Worm (Caenorhabditis elegans) whole organism, young adult: Measurements from ENCODE around the gene F35D2.1.

Experiments
- B0019.2 ChIP-seq: fragments of 200-800 bp; sonication (Bioruptor generic); conservative IDR thresholded peaks from 2 replicates; pipeline ENCODE4 v1.3.6; 2022; ENCODE audit warnings: missing genetic modification reagents, missing genetic modification characterization, missing compliant biosample characterization
- K12H6.12 ChIP-seq: fragments of 200-800 bp; sonication (Bioruptor generic); optimal IDR thresholded peaks from 2 replicates; lab custom pipeline; 2018; ENCODE audit warnings: mild to moderate bottlenecking, missing genetic modification characterization, missing compliant biosample characterization
- Y53F4B.3 ChIP-seq: fragments of 200-800 bp; sonication (Bioruptor generic); IDR thresholded peaks from 2 replicates; pipeline ENCODE4 v1.3.6; 2022; ENCODE audit warnings: missing genetic modification reagents, missing genetic modification characterization, missing compliant biosample characterization
- aptf-2 ChIP-seq: fragments of 200-800 bp; sonication (Bioruptor generic); conservative IDR thresholded peaks from 2 replicates; pipeline ENCODE4 v1.3.6; 2022; ENCODE audit warnings: missing genetic modification reagents, missing genetic modification characterization, missing compliant biosample characterization
- attf-5 ChIP-seq: fragments of 200-800 bp; sonication (Bioruptor generic); optimal IDR thresholded peaks from 2 replicates; lab custom pipeline; 2018; ENCODE audit warnings: mild to moderate bottlenecking, missing genetic modification characterization, missing compliant biosample characterization
- bed-2 ChIP-seq: fragments of 200-800 bp; sonication (Bioruptor generic); IDR thresholded peaks from 2 replicates; pipeline ENCODE4 v1.3.6; 2022; ENCODE audit warnings: missing genetic modification reagents, missing genetic modification characterization, missing compliant biosample characterization
- ceh-27 ChIP-seq: fragments of 200-800 bp; sonication (Bioruptor generic); optimal IDR thresholded peaks from 2 replicates; lab custom pipeline; 2018; ENCODE audit warnings: mild to moderate bottlenecking, missing genetic modification characterization, moderate library complexity, missing compliant biosample characterization
- ceh-58 ChIP-seq: fragments of 200-800 bp; sonication (Bioruptor generic); IDR thresholded peaks from 2 replicates; pipeline ENCODE4 v1.3.6; 2022; ENCODE audit warnings: missing genetic modification characterization, missing compliant biosample characterization
- dox-1 ChIP-seq: fragments of 200-800 bp; sonication (Bioruptor generic); IDR thresholded peaks from 2 replicates; pipeline ENCODE4 v1.3.6; 2022; ENCODE audit warnings: missing genetic modification reagents, missing genetic modification characterization, missing compliant biosample characterization
- dpff-1 ChIP-seq: sonication (generic microtip); optimal IDR thresholded peaks from 2 replicates; lab custom pipeline; 2017; ENCODE audit warnings: mild to moderate bottlenecking, missing genetic modification characterization, missing compliant biosample characterization
- dpl-1 ChIP-seq: fragments of 150-350 bp; optimal IDR thresholded peaks from 2 replicates; lab custom pipeline; 2014; ENCODE audit warnings: missing biosample characterization, missing genetic modification reagents, missing genetic modification characterization
- efl-1 ChIP-seq: fragments of 150-350 bp; optimal IDR thresholded peaks from 2 replicates; lab custom pipeline; 2014; ENCODE audit warnings: missing biosample characterization, missing genetic modification reagents, missing genetic modification characterization
- gei-17 ChIP-seq: fragments of 200-800 bp; sonication (Bioruptor generic); optimal IDR thresholded peaks from 2 replicates; lab custom pipeline; 2018; ENCODE audit warnings: mild to moderate bottlenecking, missing genetic modification characterization, missing compliant biosample characterization
- lag-1 ChIP-seq: fragments of 200-800 bp; sonication (Bioruptor generic); IDR thresholded peaks from 2 replicates; pipeline ENCODE4 v1.3.6; 2022; ENCODE audit warnings: missing genetic modification reagents, missing genetic modification characterization, missing compliant biosample characterization
- let-526 ChIP-seq: fragments of 200-800 bp; sonication (Bioruptor generic); IDR thresholded peaks from 2 replicates; pipeline ENCODE4 v1.3.6; 2022; ENCODE audit warnings: missing genetic modification reagents, missing genetic modification characterization, missing compliant biosample characterization
- lin-35 ChIP-seq, 3 experiments: fragments of 150-350 bp in 2 of 3; sonication (generic microtip) in 1 of 3; optimal IDR thresholded peaks; 2 replicates each; lab custom pipeline; 2014 to 2018; ENCODE audit warnings: missing biosample characterization in 3 of 3, missing genetic modification characterization in 3 of 3, missing genetic modification reagents in 3 of 3
- lin-54 ChIP-seq: fragments of 200-800 bp; sonication (Bioruptor generic); optimal IDR thresholded peaks from 2 replicates; lab custom pipeline; 2018; ENCODE audit warnings: mild to moderate bottlenecking, missing genetic modification characterization, missing compliant biosample characterization
- lsl-1 ChIP-seq: fragments of 200-800 bp; sonication (Bioruptor generic); optimal IDR thresholded peaks from 2 replicates; lab custom pipeline; 2018; ENCODE audit warnings: mild to moderate bottlenecking, missing genetic modification characterization, moderate library complexity, missing compliant biosample characterization
- lsy-27 ChIP-seq: sonication (generic microtip); optimal IDR thresholded peaks from 2 replicates; lab custom pipeline; 2017; ENCODE audit warnings: missing genetic modification characterization, mild to moderate bottlenecking, missing compliant biosample characterization, antibody characterized with exemption, missing genotype, borderline replicate concordance; ENCODE audit not compliant: insufficient read depth
- mcd-1 ChIP-seq: fragments of 200-800 bp; sonication (Bioruptor generic); IDR thresholded peaks from 2 replicates; pipeline ENCODE4 v1.3.6; 2022; ENCODE audit warnings: missing genetic modification reagents, missing genetic modification characterization, missing compliant biosample characterization
- mxl-1 ChIP-seq: sonication (generic microtip); optimal IDR thresholded peaks from 2 replicates; lab custom pipeline; 2016; ENCODE audit warnings: missing genetic modification characterization, missing compliant biosample characterization
- nfya-2 ChIP-seq: fragments of 200-800 bp; sonication (Bioruptor generic); IDR thresholded peaks from 2 replicates; pipeline ENCODE4 v1.3.6; 2022; ENCODE audit warnings: missing genetic modification reagents, missing genetic modification characterization, missing compliant biosample characterization
- nfyb-1 ChIP-seq: fragments of 200-800 bp; sonication (Bioruptor generic); IDR thresholded peaks from 2 replicates; pipeline ENCODE4 v1.3.6; 2022; ENCODE audit warnings: missing genetic modification reagents, missing genetic modification characterization, missing compliant biosample characterization
- nhr-80 ChIP-seq: sonication (generic microtip); optimal IDR thresholded peaks from 2 replicates; lab custom pipeline; 2016; ENCODE audit warnings: missing genetic modification characterization, missing compliant biosample characterization
- nhr-90 ChIP-seq: sonication (generic microtip); optimal IDR thresholded peaks from 2 replicates; lab custom pipeline; 2016; ENCODE audit warnings: missing genotype, mild to moderate bottlenecking, missing genetic modification characterization, missing compliant biosample characterization
- rpc-1 ChIP-seq, 2 experiments: fragments of 150-350 bp in 1 of 2; sonication (generic microtip) in 1 of 2; optimal IDR thresholded peaks; 2 replicates each; lab custom pipeline; 2014 to 2018; ENCODE audit warnings: missing biosample characterization in 1 of 2, missing genetic modification characterization in 1 of 2, missing genetic modification reagents in 1 of 2, missing genotype in 1 of 2
- tbp1 ChIP-seq: fragments of 200-800 bp; sonication (Bioruptor generic); optimal IDR thresholded peaks from 2 replicates; lab custom pipeline; 2018; ENCODE audit warnings: mild to moderate bottlenecking, missing genetic modification characterization, missing compliant biosample characterization
- unc-62 ChIP-seq: fragments of 150-350 bp; optimal IDR thresholded peaks from 2 replicates; lab custom pipeline; 2014; ENCODE audit warnings: missing biosample characterization, missing genetic modification reagents, missing genetic modification characterization
- zim-3 ChIP-seq: sonication (generic microtip); optimal IDR thresholded peaks from 2 replicates; lab custom pipeline; 2017; ENCODE audit warnings: mild to moderate bottlenecking, missing genetic modification characterization, moderate library complexity, missing compliant biosample characterization
- ztf-28 ChIP-seq: fragments of 200-800 bp; sonication (Bioruptor generic); IDR thresholded peaks from 2 replicates; pipeline ENCODE4 v1.3.6; 2022; ENCODE audit warnings: missing genetic modification reagents, missing genetic modification characterization, missing compliant biosample characterization
- ztf-3 ChIP-seq: fragments of 200-800 bp; sonication (Bioruptor generic); optimal IDR thresholded peaks from 2 replicates; lab custom pipeline; 2018; ENCODE audit warnings: mild to moderate bottlenecking, missing genetic modification characterization, missing compliant biosample characterization

Gene F35D2.1

DNA sequence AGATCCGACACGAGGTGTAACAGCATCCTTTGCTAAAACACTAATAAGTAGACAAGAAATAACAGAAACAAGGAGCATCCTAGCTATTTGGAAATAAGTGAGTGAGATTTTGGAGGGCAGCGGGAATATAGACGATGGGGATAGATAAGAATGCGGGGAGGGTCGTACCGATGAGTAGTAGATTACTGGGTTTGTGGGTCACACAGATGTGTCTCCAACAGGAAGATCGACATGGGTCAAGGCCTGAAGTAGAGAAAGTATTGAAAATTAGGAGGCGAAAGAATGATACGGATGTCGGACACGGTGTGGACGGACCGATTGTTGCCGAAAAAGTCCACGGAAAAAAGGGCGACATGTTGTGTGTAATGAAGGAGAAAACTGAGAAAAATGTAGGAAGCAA is 41.3 kb upstream of the F35D2.1 start, which contains the start of gene wrt-10:
TSS of gene wrt-10 (minus strand) at position 195 of the 400 bp plus-strand sequence.
- no peak for TF ChIP-seq nhr-90
- no peak for TF ChIP-seq unc-62
- no peak for TF ChIP-seq lin-35 (GFP tag; optimal IDR thresholded peaks at IDR 0.05; lab: Kevin White, UChicago)
- TF ChIP-seq ztf-28 (GFP tag; lab: Robert Waterston, UW) = no peak
- no peak for TF ChIP-seq nfyb-1 (GFP tag; lab: Robert Waterston, UW)
- TF ChIP-seq mxl-1 (tag; lab: Kevin White, UChicago) = no peak

DNA sequence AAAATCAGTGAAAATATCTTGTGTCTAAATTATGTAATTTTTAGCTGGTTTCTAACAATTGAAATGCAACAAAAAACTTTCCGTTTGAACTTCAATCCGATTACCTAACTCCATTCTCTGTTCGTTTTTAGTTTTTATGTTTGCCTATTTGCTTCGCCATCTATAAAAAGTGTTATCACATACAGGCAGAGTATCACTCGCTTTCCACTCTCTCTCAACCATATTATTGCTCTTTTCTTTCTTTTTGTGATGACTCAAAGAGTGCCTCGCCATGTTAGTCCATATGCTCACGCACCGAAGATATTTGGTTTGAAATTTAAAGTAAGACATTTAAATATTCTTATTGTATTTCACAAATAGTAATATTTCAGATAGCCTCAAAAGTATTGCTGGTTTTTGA is 40.8 kb upstream of the F35D2.1 start, which contains the start of gene ZK1290.13:
TSS of gene ZK1290.13 (plus strand) at position 73 of the 400 bp plus-strand sequence.
- TF ChIP-seq ceh-27 (GFP tag; lab: Kevin White, UChicago) = no peak
- no peak for TF ChIP-seq mxl-1 (tag; lab: Kevin White, UChicago)
- TF ChIP-seq nfya-2 (GFP tag; lab: Robert Waterston, UW) = no peak
- TF ChIP-seq B0019.2 = no peak
- TF ChIP-seq tbp1 (GFP tag; lab: Kevin White, UChicago) = no peak
- no peak for TF ChIP-seq dpff-1 (tag; lab: Kevin White, UChicago)
- no peak for TF ChIP-seq lsy-27 (tag; lab: Kevin White, UChicago)
- TF ChIP-seq nhr-80 (tag; lab: Kevin White, UChicago) = peak; percentile 48
- TF ChIP-seq, all 124 proteins: peak for 1

DNA sequence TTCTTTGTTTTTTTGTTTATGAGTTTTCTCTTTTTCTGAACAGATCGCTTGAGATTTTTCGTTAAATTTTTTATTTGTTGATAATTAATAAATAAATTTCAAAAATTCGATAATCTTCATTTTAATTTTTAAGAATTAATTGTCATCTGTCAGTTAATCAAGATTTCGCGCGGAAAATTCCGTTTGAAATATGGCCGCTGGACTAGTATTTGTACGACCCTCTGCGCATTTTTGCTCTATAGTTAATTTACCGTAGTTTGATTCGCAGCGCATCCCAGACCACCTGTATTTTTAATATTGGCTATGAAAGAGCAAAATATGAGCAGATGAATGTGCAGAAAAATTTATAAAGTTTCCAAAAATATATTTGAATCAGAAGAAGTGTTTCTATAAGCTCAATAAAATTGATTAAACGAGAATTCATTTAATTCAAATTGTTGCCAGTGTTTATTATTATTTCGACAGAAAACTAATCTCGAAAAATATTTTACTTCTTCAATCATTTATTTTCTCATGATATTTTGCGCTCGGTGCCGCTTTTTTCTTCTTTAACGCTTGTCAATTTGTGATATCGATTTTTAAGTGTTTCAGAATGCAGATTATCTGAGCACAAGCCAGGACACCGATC is 38.0 kb upstream of the F35D2.1 start, which contains the start of gene nfi-1:
TSS of gene nfi-1 (plus strand) at position 578 of the 628 bp plus-strand sequence.
- peak; percentile 57 for TF ChIP-seq attf-5 (GFP tag; lab: Kevin White, UChicago)
- peak; percentile 32 for TF ChIP-seq K12H6.12 (tag; lab: Kevin White, UChicago)
- TF ChIP-seq dpl-1 (GFP tag; lab: Kevin White, UChicago) = peak; percentile 22
- TF ChIP-seq Y53F4B.3 (GFP tag; lab: Robert Waterston, UW) = no peak
- TF ChIP-seq efl-1 = peak; percentile 59
- TF ChIP-seq zim-3 = no peak
- TF ChIP-seq ztf-3 (GFP tag; lab: Kevin White, UChicago) = no peak
- no peak for TF ChIP-seq bed-2 (GFP tag; lab: Robert Waterston, UW)
- peak in 1 of 3 experiments; percentile 42 for TF ChIP-seq lin-35 (GFP tag; optimal IDR thresholded peaks at IDR 0.05; lab: Kevin White, UChicago)
- TF ChIP-seq lsl-1 (GFP tag; lab: Kevin White, UChicago) = peak; percentile 49
- TF ChIP-seq nhr-80 (tag; lab: Kevin White, UChicago) = peak; percentile 35
- peak; percentile 42; the same call in 1 of the 2 replicates for TF ChIP-seq dox-1
- peak; percentile 51 for TF ChIP-seq ceh-27 (GFP tag; lab: Kevin White, UChicago)
- no peak for TF ChIP-seq gei-17
- TF ChIP-seq lin-54 = peak; percentile 36
- TF ChIP-seq mcd-1 (GFP tag; lab: Robert Waterston, UW) = peak; percentile 49; the same call in 1 of the 2 replicates

DNA sequence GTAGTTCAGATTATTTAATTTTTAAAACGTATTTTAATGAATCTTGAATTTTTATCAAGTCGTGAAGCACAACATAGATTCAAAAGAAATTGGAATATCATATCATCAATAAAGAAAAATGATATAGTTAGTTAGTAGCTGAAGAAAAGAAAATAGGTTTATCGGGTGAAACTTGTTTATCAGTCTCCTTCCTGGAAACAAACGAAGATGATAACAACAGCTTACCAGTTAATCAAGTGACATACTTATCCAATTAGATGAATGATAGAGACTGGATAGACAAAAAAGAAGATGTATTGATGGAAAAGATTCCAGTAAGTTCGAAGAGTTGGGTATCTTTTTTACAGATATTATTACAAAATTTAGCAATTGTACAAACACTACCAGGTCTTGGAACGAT is 32.8 kb upstream of the F35D2.1 start:
- TF ChIP-seq let-526 (GFP tag; lab: Robert Waterston, UW) (no peak), lag-1 (GFP tag; lab: Robert Waterston, UW) (no peak)

- TF ChIP-seq ceh-58 (GFP tag; lab: Robert Waterston, UW) = no peak
- TF ChIP-seq aptf-2 = no peak
- no peak for TF ChIP-seq rpc-1 (optimal IDR thresholded peaks at IDR 0.05; lab: Kevin White, UChicago)
- no peak for TF ChIP-seq rpc-1 (tag; optimal IDR thresholded peaks at IDR 0.05; lab: Kevin White, UChicago)
Measured at ce11 chrII:7543808-7544207, 31.9 kb upstream of the F35D2.1 start, which contains the start of gene rol-8. TSS of gene rol-8 (plus strand) at chrII:7544108.
